Worm (Caenorhabditis elegans) whole organism, L1 larva: Measurements from ENCODE around the gene vha-8.

Experiments used
- C04F5.9 ChIP-seq: sonication (generic microtip); optimal IDR thresholded peaks from 2 replicates; lab custom pipeline; 2016; ENCODE audit warnings: missing genetic modification characterization, missing compliant biosample characterization
- C16A3.4 ChIP-seq: fragments of 150-350 bp; optimal IDR thresholded peaks from 2 replicates; lab custom pipeline; 2014; ENCODE audit warnings: missing biosample characterization, missing genetic modification characterization
- Y116A8C.19 ChIP-seq: sonication (generic microtip); optimal IDR thresholded peaks from 2 replicates; lab custom pipeline; 2016; ENCODE audit warnings: missing compliant biosample characterization, missing genetic modification characterization, borderline replicate concordance
- aha-1 ChIP-seq: fragments of 150-350 bp; optimal IDR thresholded peaks from 2 replicates; lab custom pipeline; 2014; ENCODE audit warnings: missing biosample characterization, missing genetic modification characterization
- alr-1 ChIP-seq: fragments of 200-800 bp; sonication (Bioruptor generic); optimal IDR thresholded peaks from 2 replicates; lab custom pipeline; 2018; ENCODE audit warnings: borderline replicate concordance, mild to moderate bottlenecking, missing genetic modification characterization, missing compliant biosample characterization
- ama-1 ChIP-seq: fragments of 150-350 bp; optimal IDR thresholded peaks from 2 replicates; lab custom pipeline; 2014
- blmp-1 ChIP-seq: fragments of 150-350 bp; optimal IDR thresholded peaks from 2 replicates; lab custom pipeline; 2014; ENCODE audit warnings: missing biosample characterization, missing genetic modification characterization
- ceh-63 ChIP-seq: fragments of 200-800 bp; sonication (Bioruptor generic); optimal IDR thresholded peaks from 2 replicates; lab custom pipeline; 2018; ENCODE audit warnings: mild to moderate bottlenecking, missing genetic modification characterization, missing compliant biosample characterization
- ceh-82 ChIP-seq, 3 experiments: fragments of 150-350 bp in 1 of 3; sonication (generic microtip) in 2 of 3; optimal IDR thresholded peaks; 2 replicates each; lab custom pipeline; 2014 to 2017; ENCODE audit warnings: missing biosample characterization in 3 of 3, missing genetic modification characterization in 3 of 3
- ceh-90 ChIP-seq: sonication (generic microtip); optimal IDR thresholded peaks from 2 replicates; lab custom pipeline; 2016; ENCODE audit warnings: missing genetic modification characterization, missing compliant biosample characterization
- ces-1 ChIP-seq: fragments of 150-350 bp; optimal IDR thresholded peaks from 2 replicates; lab custom pipeline; 2014; ENCODE audit warnings: missing biosample characterization, missing genetic modification reagents, missing genetic modification characterization
- dpl-1 ChIP-seq, 3 experiments: fragments of 150-350 bp in 2 of 3; sonication (generic microtip) in 1 of 3; optimal IDR thresholded peaks; 2 replicates each; lab custom pipeline; 2014 to 2017; ENCODE audit warnings: missing biosample characterization in 3 of 3, missing genetic modification characterization in 3 of 3, missing genetic modification reagents in 3 of 3
- dsc-1 ChIP-seq: sonication (generic microtip); optimal IDR thresholded peaks from 2 replicates; lab custom pipeline; 2016; ENCODE audit warnings: mild to moderate bottlenecking, missing genetic modification characterization, missing compliant biosample characterization
- egl-27 ChIP-seq, 2 experiments: fragments of 150-350 bp in 1 of 2; sonication (generic microtip); optimal IDR thresholded peaks; 3 replicates each; lab custom pipeline; 2017 to 2018; ENCODE audit warnings: missing biosample characterization in 2 of 2, missing genetic modification characterization in 2 of 2, missing genetic modification reagents in 2 of 2
- elt-2 ChIP-seq: sonication (generic microtip); optimal IDR thresholded peaks from 2 replicates; lab custom pipeline; 2016; ENCODE audit warnings: missing genetic modification characterization, mild to moderate bottlenecking, inconsistent platforms, missing compliant biosample characterization, missing genetic modification reagents
- elt-3 ChIP-seq, 6 experiments: fragments of 150-350 bp in 1 of 6; sonication (generic microtip); optimal IDR thresholded peaks; 2 replicates each; lab custom pipeline; 2017 to 2018; ENCODE audit warnings: missing biosample characterization in 6 of 6, missing genetic modification characterization in 6 of 6, inconsistent platforms in 1 of 6
- fkh-10 ChIP-seq: sonication (generic microtip); optimal IDR thresholded peaks from 2 replicates; lab custom pipeline; 2017; ENCODE audit warnings: missing biosample characterization, missing genetic modification reagents, missing genetic modification characterization
- grh-1 ChIP-seq: fragments of 200-800 bp; sonication (Bioruptor generic); IDR thresholded peaks from 2 replicates; pipeline ENCODE4 v1.3.6; 2022; ENCODE audit warnings: missing genetic modification reagents, missing genetic modification characterization, missing compliant biosample characterization
- hlh-4 ChIP-seq: sonication (generic microtip); optimal IDR thresholded peaks from 2 replicates; lab custom pipeline; 2016; ENCODE audit warnings: mild to moderate bottlenecking, missing genetic modification characterization, missing compliant biosample characterization
- isw-1 ChIP-seq: fragments of 200-800 bp; sonication (Bioruptor generic); IDR thresholded peaks from 2 replicates; pipeline ENCODE4 v1.3.6; 2022; ENCODE audit warnings: missing genetic modification characterization, missing compliant biosample characterization
- lin-13 ChIP-seq: fragments of 150-350 bp; optimal IDR thresholded peaks from 2 replicates; lab custom pipeline; 2014; ENCODE audit warnings: missing biosample characterization, missing genetic modification reagents, missing genetic modification characterization
- lin-14 ChIP-seq: fragments of 200-800 bp; sonication (Bioruptor generic); optimal IDR thresholded peaks from 2 replicates; lab custom pipeline; 2018; ENCODE audit warnings: mild to moderate bottlenecking, missing genetic modification characterization, moderate library complexity, missing compliant biosample characterization
- lin-15B ChIP-seq: fragments of 150-350 bp; sonication (generic microtip); optimal IDR thresholded peaks from 3 replicates; lab custom pipeline; 2014; ENCODE audit warnings: missing biosample characterization, missing genetic modification characterization
- lin-35 ChIP-seq, 2 experiments: fragments of 150-350 bp; optimal IDR thresholded peaks; 2 replicates each; lab custom pipeline; 2014; ENCODE audit warnings: missing biosample characterization in 2 of 2, missing genetic modification characterization in 2 of 2, missing genetic modification reagents in 2 of 2
- lin-39 ChIP-seq: fragments of 150-350 bp; optimal IDR thresholded peaks from 2 replicates; lab custom pipeline; 2014; ENCODE audit warnings: missing biosample characterization, missing genetic modification reagents, missing genetic modification characterization
- lsy-2 ChIP-seq, 2 experiments: fragments of 150-350 bp; optimal IDR thresholded peaks; 2 replicates each; lab custom pipeline; 2014; ENCODE audit warnings: missing biosample characterization in 2 of 2, missing genetic modification characterization in 2 of 2
- mab-9 ChIP-seq: fragments of 200-800 bp; sonication (Bioruptor generic); IDR thresholded peaks from 2 replicates; pipeline ENCODE4 v1.3.6; 2022; ENCODE audit warnings: missing genetic modification reagents, missing genetic modification characterization, missing compliant biosample characterization
- mdl-1 ChIP-seq, 2 experiments: fragments of 150-350 bp; optimal IDR thresholded peaks; 2 replicates each; lab custom pipeline; 2014 to 2017; ENCODE audit warnings: missing biosample characterization in 2 of 2, missing genetic modification characterization in 2 of 2, inconsistent platforms in 1 of 2
- nhr-12 ChIP-seq: sonication (generic microtip); optimal IDR thresholded peaks from 2 replicates; lab custom pipeline; 2017; ENCODE audit warnings: missing biosample characterization, missing genetic modification characterization
- nhr-237 ChIP-seq: fragments of 150-350 bp; optimal IDR thresholded peaks from 2 replicates; lab custom pipeline; 2014; ENCODE audit warnings: missing biosample characterization, missing genetic modification characterization
- nhr-28 ChIP-seq: fragments of 150-350 bp; optimal IDR thresholded peaks from 2 replicates; lab custom pipeline; 2014; ENCODE audit warnings: missing biosample characterization, missing genetic modification characterization
- nhr-47 ChIP-seq: sonication (generic microtip); optimal IDR thresholded peaks from 2 replicates; lab custom pipeline; 2016; ENCODE audit warnings: mild to moderate bottlenecking, missing genetic modification characterization, moderate library complexity, missing compliant biosample characterization
- nhr-71 ChIP-seq: sonication (generic microtip); optimal IDR thresholded peaks from 2 replicates; lab custom pipeline; 2016; ENCODE audit warnings: mild to moderate bottlenecking, missing genetic modification characterization, moderate library complexity, missing compliant biosample characterization
- nhr-90 ChIP-seq: sonication (generic microtip); optimal IDR thresholded peaks from 2 replicates; lab custom pipeline; 2016; ENCODE audit warnings: mild to moderate bottlenecking, missing genetic modification characterization, missing compliant biosample characterization; ENCODE audit not compliant: poor library complexity
- pag-3 ChIP-seq: sonication (generic microtip); optimal IDR thresholded peaks from 2 replicates; lab custom pipeline; 2017; ENCODE audit warnings: missing genetic modification characterization, mild to moderate bottlenecking, missing compliant biosample characterization, antibody characterized with exemption, borderline replicate concordance; ENCODE audit not compliant: insufficient read depth
- skn-1 ChIP-seq: fragments of 150-350 bp; optimal IDR thresholded peaks from 2 replicates; lab custom pipeline; 2014; ENCODE audit warnings: missing biosample characterization, missing genetic modification characterization
- sox-4 ChIP-seq: sonication (generic microtip); optimal IDR thresholded peaks from 2 replicates; lab custom pipeline; 2016; ENCODE audit warnings: missing genetic modification characterization, missing compliant biosample characterization
- swsn-7 ChIP-seq: sonication (generic microtip); optimal IDR thresholded peaks from 2 replicates; lab custom pipeline; 2016; ENCODE audit warnings: missing genetic modification characterization, missing compliant biosample characterization
- tbx-2 ChIP-seq: sonication (generic microtip); optimal IDR thresholded peaks from 2 replicates; lab custom pipeline; 2016; ENCODE audit warnings: missing genetic modification characterization, missing compliant biosample characterization
- unc-130 ChIP-seq: fragments of 150-350 bp; optimal IDR thresholded peaks from 2 replicates; lab custom pipeline; 2017; ENCODE audit warnings: missing biosample characterization, missing genetic modification characterization, inconsistent platforms
- unc-30 ChIP-seq: sonication (generic microtip); optimal IDR thresholded peaks from 2 replicates; lab custom pipeline; 2017; ENCODE audit warnings: missing biosample characterization, missing genetic modification characterization
- unc-62 ChIP-seq: fragments of 150-350 bp; optimal IDR thresholded peaks from 2 replicates; lab custom pipeline; 2014; ENCODE audit warnings: missing biosample characterization, missing genetic modification reagents, missing genetic modification characterization
- unc-86 ChIP-seq: sonication (generic microtip); optimal IDR thresholded peaks from 2 replicates; lab custom pipeline; 2016; ENCODE audit warnings: missing genetic modification characterization, missing compliant biosample characterization
- vab-15 ChIP-seq: sonication (generic microtip); optimal IDR thresholded peaks from 2 replicates; lab custom pipeline; 2017; ENCODE audit warnings: missing genotype, mild to moderate bottlenecking, missing genetic modification characterization, missing compliant biosample characterization
- ztf-11 ChIP-seq, 2 experiments: sonication (generic microtip); optimal IDR thresholded peaks; 2 replicates each; lab custom pipeline; 2016 to 2017; ENCODE audit warnings: missing genetic modification characterization in 2 of 2, missing biosample characterization in 1 of 2, missing compliant biosample characterization in 1 of 2
- ztf-4 ChIP-seq: fragments of 150-350 bp; optimal IDR thresholded peaks from 2 replicates; lab custom pipeline; 2014; ENCODE audit warnings: missing biosample characterization, missing genetic modification characterization

The vha-8 gene

ce11 chrIV:6832194-6832593 lies 41.3 kb downstream of the vha-8 start:
- no peak for TF ChIP-seq C16A3.4 (tag; lab: Kevin White, UChicago)
- no peak for TF ChIP-seq Y116A8C.19 (tag; lab: Kevin White, UChicago)
- TF ChIP-seq nhr-28, result no peak
- TF ChIP-seq swsn-7 (tag; lab: Kevin White, UChicago), result no peak
- TF ChIP-seq nhr-90 (tag; lab: Kevin White, UChicago), result no peak
- no peak for TF ChIP-seq C04F5.9 (tag; lab: Kevin White, UChicago)
- TF ChIP-seq alr-1, result no peak
- no peak for TF ChIP-seq vab-15 (tag; lab: Kevin White, UChicago)
- TF ChIP-seq unc-30 (tag; lab: Kevin White, UChicago), result no peak
- TF ChIP-seq ztf-11 (tag; optimal IDR thresholded peaks at IDR 0.05; lab: Kevin White, UChicago), result no peak
- no peak for TF ChIP-seq pag-3
- no peak for TF ChIP-seq unc-62 (GFP tag; lab: Kevin White, UChicago)
- TF ChIP-seq ama-1 (lab: Kevin White, UChicago), result no peak
- TF ChIP-seq, all 84 proteins: peak for 0

ce11 chrIV:6833617-6834016 lies 42.7 kb downstream of the vha-8 start:
- TF ChIP-seq blmp-1 (tag; lab: Kevin White, UChicago) (peak; percentile 47), grh-1 (no peak), elt-3 (tag; optimal IDR thresholded peaks at IDR 0.05; lab: Kevin White, UChicago) (peak in 1 of 6 experiments; percentile 14), nhr-12 (tag; lab: Kevin White, UChicago) (no peak), mab-9 (GFP tag; lab: Robert Waterston, UW) (0 out of 2 replicates have a peak, but pooled peaks have one; percentile 8)

- peak; percentile 10; the same call in 1 of the 2 replicates for TF ChIP-seq isw-1 (GFP tag; lab: Robert Waterston, UW)
- TF ChIP-seq hlh-4 (tag; lab: Kevin White, UChicago), result no peak
- peak; percentile 28 for TF ChIP-seq ces-1 (GFP tag; lab: Kevin White, UChicago)
- TF ChIP-seq ceh-63, result no peak
- no peak for TF ChIP-seq tbx-2
- no peak for TF ChIP-seq lin-13 (GFP tag; lab: Kevin White, UChicago)
- peak; percentile 83 for TF ChIP-seq lin-14 (GFP tag; lab: Kevin White, UChicago)
- TF ChIP-seq skn-1 (tag; lab: Kevin White, UChicago), result no peak
- no peak for TF ChIP-seq unc-130 (tag; lab: Kevin White, UChicago)
- no peak for TF ChIP-seq swsn-7 (tag; lab: Kevin White, UChicago)
- TF ChIP-seq fkh-10, result peak; percentile 86
- TF ChIP-seq Y116A8C.19 (tag; lab: Kevin White, UChicago), result no peak
- no peak for TF ChIP-seq ceh-90 (tag; lab: Kevin White, UChicago)
- no peak for TF ChIP-seq dpl-1 (GFP tag; optimal IDR thresholded peaks at IDR 0.05; lab: Kevin White, UChicago)
- TF ChIP-seq lsy-2 (tag; optimal IDR thresholded peaks at IDR 0.05; lab: Kevin White, UChicago), result peak in 1 of 2 experiments; percentile 19
- peak in 1 of 3 experiments; percentile 29 for TF ChIP-seq ceh-82 (tag; optimal IDR thresholded peaks at IDR 0.05; lab: Kevin White, UChicago)
- no peak for TF ChIP-seq mdl-1 (tag; optimal IDR thresholded peaks at IDR 0.05; lab: Kevin White, UChicago)
- peak; percentile 10 for TF ChIP-seq nhr-71 (tag; lab: Kevin White, UChicago)
- TF ChIP-seq ama-1 (lab: Kevin White, UChicago), result no peak
- no peak for TF ChIP-seq sox-4 (tag; lab: Kevin White, UChicago)
- TF ChIP-seq unc-86 (tag; lab: Kevin White, UChicago), result peak; percentile 50
These were observed 43.8 kb downstream of the vha-8 start for ce11 chrIV:6834705-6835104.

- TF ChIP-seq lin-35 (GFP tag; optimal IDR thresholded peaks at IDR 0.05; lab: Kevin White, UChicago) (no peak), nhr-28 (no peak), elt-3 (tag; optimal IDR thresholded peaks at IDR 0.05; lab: Kevin White, UChicago) (no peak), aha-1 (tag; lab: Kevin White, UChicago) (no peak), pag-3 (no peak), ztf-4 (tag; lab: Kevin White, UChicago) (no peak), lin-39 (tag; lab: Kevin White, UChicago) (no peak), elt-2 (no peak), lin-15B (tag; lab: Kevin White, UChicago) (no peak), nhr-47 (tag; lab: Kevin White, UChicago) (no peak), nhr-71 (tag; lab: Kevin White, UChicago) (peak; percentile 43), lin-14 (GFP tag; lab: Kevin White, UChicago) (peak; percentile 84), C16A3.4 (tag; lab: Kevin White, UChicago) (no peak), dsc-1 (tag; lab: Kevin White, UChicago) (peak; percentile 35), Y116A8C.19 (tag; lab: Kevin White, UChicago) (no peak), egl-27 (tag; optimal IDR thresholded peaks at IDR 0.05; lab: Kevin White, UChicago) (no peak), ces-1 (GFP tag; lab: Kevin White, UChicago) (no peak), nhr-237 (tag; lab: Kevin White, UChicago) (no peak)
These were observed 45.9 kb downstream of the vha-8 start for ce11 chrIV:6836769-6837168.
